Worm (Caenorhabditis elegans) whole organism, L4 larva: ENCODE results near the gene B0563.7.

ENCODE experiments used
- D1046.2 ChIP-seq: fragments of 200-800 bp; sonication (Bioruptor generic); IDR thresholded peaks from 2 replicates; pipeline ENCODE4 v1.3.6; 2022; ENCODE audit warnings: missing genetic modification characterization, missing compliant biosample characterization
- F37D6.2 ChIP-seq: sonication (generic microtip); optimal IDR thresholded peaks from 2 replicates; lab custom pipeline; 2016; ENCODE audit warnings: mild to moderate bottlenecking, missing genetic modification characterization, missing compliant biosample characterization
- F44E2.7 ChIP-seq: fragments of 200-800 bp; sonication (Bioruptor generic); IDR thresholded peaks from 2 replicates; pipeline ENCODE4 v2.1.2; 2022; ENCODE audit warnings: missing genetic modification characterization, missing compliant biosample characterization
- F49E8.2 ChIP-seq: sonication (generic microtip); optimal IDR thresholded peaks from 2 replicates; lab custom pipeline; 2016; ENCODE audit warnings: missing compliant biosample characterization, mild to moderate bottlenecking, missing genetic modification characterization, borderline replicate concordance
- aha-1 ChIP-seq: fragments of 150-350 bp; peaks from one replicate; lab custom pipeline; 2014; ENCODE audit warnings: missing biosample characterization, missing genetic modification characterization
- aly-2 ChIP-seq: sonication (generic microtip); optimal IDR thresholded peaks from 2 replicates; lab custom pipeline; 2018; ENCODE audit warnings: missing biosample characterization, missing genetic modification characterization
- arid-1 ChIP-seq: fragments of 200-800 bp; sonication (Bioruptor generic); conservative IDR thresholded peaks from 2 replicates; pipeline ENCODE4 v1.3.6; 2022; ENCODE audit warnings: missing genetic modification reagents, missing genetic modification characterization, missing compliant biosample characterization
- ceh-20 ChIP-seq: fragments of 200-800 bp; sonication (Bioruptor generic); IDR thresholded peaks from 2 replicates; pipeline ENCODE4 v1.3.6; 2022; ENCODE audit warnings: missing genetic modification reagents, missing genetic modification characterization, missing compliant biosample characterization
- ceh-32 ChIP-seq: sonication (generic microtip); optimal IDR thresholded peaks from 2 replicates; lab custom pipeline; 2016; ENCODE audit warnings: mild to moderate bottlenecking, missing genetic modification characterization, missing compliant biosample characterization; ENCODE audit not compliant: poor library complexity
- cey-2 ChIP-seq: sonication (generic microtip); optimal IDR thresholded peaks from 3 replicates; lab custom pipeline; 2017; ENCODE audit warnings: missing genetic modification characterization, mild to moderate bottlenecking, missing compliant biosample characterization, antibody characterized with exemption, borderline replicate concordance; ENCODE audit not compliant: insufficient read depth
- dmd-6 ChIP-seq: fragments of 200-800 bp; sonication (Bioruptor generic); IDR thresholded peaks from 2 replicates; pipeline ENCODE4 v1.3.6; 2022; ENCODE audit warnings: missing genetic modification reagents, missing genetic modification characterization, missing compliant biosample characterization
- dve-1 ChIP-seq: sonication (generic microtip); optimal IDR thresholded peaks from 2 replicates; lab custom pipeline; 2017; ENCODE audit warnings: antibody characterized with exemption, mild to moderate bottlenecking, missing genetic modification characterization, missing compliant biosample characterization; ENCODE audit not compliant: insufficient read depth
- egl-43 ChIP-seq: fragments of 200-800 bp; sonication (Bioruptor generic); IDR thresholded peaks from 2 replicates; pipeline ENCODE4 v1.3.6; 2022; ENCODE audit warnings: missing genetic modification reagents, missing genetic modification characterization, missing compliant biosample characterization
- gei-8 ChIP-seq: fragments of 200-800 bp; sonication (Bioruptor generic); optimal IDR thresholded peaks from 2 replicates; lab custom pipeline; 2018; ENCODE audit warnings: mild to moderate bottlenecking, missing genetic modification characterization, missing compliant biosample characterization
- hif-1 ChIP-seq, 2 experiments: sonication (generic microtip); optimal IDR thresholded peaks; 2 replicates each; lab custom pipeline; 2016 to 2017; ENCODE audit warnings: missing compliant biosample characterization in 2 of 2, missing genetic modification characterization in 2 of 2, missing genetic modification reagents in 2 of 2, missing genotype in 2 of 2, mild to moderate bottlenecking in 1 of 2
- hlh-11 ChIP-seq: fragments of 200-800 bp; sonication (Bioruptor generic); optimal IDR thresholded peaks from 2 replicates; lab custom pipeline; 2018; ENCODE audit warnings: mild to moderate bottlenecking, missing genetic modification characterization, missing compliant biosample characterization
- hlh-30 ChIP-seq: sonication (generic microtip); optimal IDR thresholded peaks from 2 replicates; lab custom pipeline; 2017; ENCODE audit warnings: antibody characterized with exemption, mild to moderate bottlenecking, missing genetic modification characterization, missing compliant biosample characterization; ENCODE audit not compliant: insufficient read depth
- lim-7 ChIP-seq: fragments of 200-800 bp; sonication (Bioruptor generic); IDR thresholded peaks from 2 replicates; pipeline ENCODE4 v1.3.6; 2022; ENCODE audit warnings: missing genetic modification characterization, missing compliant biosample characterization
- lin-1 ChIP-seq: fragments of 200-800 bp; sonication (Bioruptor generic); IDR thresholded peaks from 2 replicates; pipeline ENCODE4 v1.3.6; 2022; ENCODE audit warnings: missing genetic modification reagents, missing genetic modification characterization, missing compliant biosample characterization
- lsy-2 ChIP-seq, 2 experiments: fragments of 150-350 bp in 1 of 2; sonication (generic microtip) in 1 of 2; optimal IDR thresholded peaks; 2 replicates each; lab custom pipeline; 2014 to 2017; ENCODE audit warnings: missing biosample characterization in 2 of 2, missing genetic modification characterization in 2 of 2
- mdl-1 ChIP-seq, 2 experiments: fragments of 150-350 bp in 1 of 2; sonication (generic microtip) in 1 of 2; optimal IDR thresholded peaks; 2 replicates each; lab custom pipeline; 2014 to 2017; ENCODE audit warnings: missing biosample characterization in 2 of 2, missing genetic modification characterization in 2 of 2
- mxl-3 ChIP-seq: fragments of 200-800 bp; sonication (Bioruptor generic); optimal IDR thresholded peaks from 2 replicates; lab custom pipeline; 2018; ENCODE audit warnings: mild to moderate bottlenecking, missing genetic modification characterization, missing compliant biosample characterization
- nhr-10 ChIP-seq: fragments of 150-350 bp; optimal IDR thresholded peaks from 2 replicates; lab custom pipeline; 2014; ENCODE audit warnings: missing biosample characterization, missing genetic modification characterization
- nhr-111 ChIP-seq: fragments of 200-800 bp; sonication (Bioruptor generic); optimal IDR thresholded peaks from 2 replicates; lab custom pipeline; 2018; ENCODE audit warnings: mild to moderate bottlenecking, missing genetic modification characterization, missing compliant biosample characterization
- nhr-25 ChIP-seq: sonication (generic microtip); optimal IDR thresholded peaks from 2 replicates; lab custom pipeline; 2017; ENCODE audit warnings: missing genetic modification characterization, mild to moderate bottlenecking, missing compliant biosample characterization, antibody characterized with exemption, moderate library complexity, borderline replicate concordance; ENCODE audit not compliant: insufficient read depth
- nhr-28 ChIP-seq: fragments of 150-350 bp; optimal IDR thresholded peaks from 2 replicates; lab custom pipeline; 2014; ENCODE audit warnings: missing biosample characterization, missing genetic modification characterization
- nhr-42 ChIP-seq: fragments of 200-800 bp; sonication (Bioruptor generic); IDR thresholded peaks from 2 replicates; pipeline ENCODE4 v1.3.6; 2022; ENCODE audit warnings: missing genetic modification characterization, missing compliant biosample characterization
- nhr-48 ChIP-seq: sonication (generic microtip); optimal IDR thresholded peaks from 2 replicates; lab custom pipeline; 2016; ENCODE audit warnings: mild to moderate bottlenecking, missing genetic modification characterization, missing compliant biosample characterization
- nhr-6 ChIP-seq: fragments of 150-350 bp; optimal IDR thresholded peaks from 2 replicates; lab custom pipeline; 2014; ENCODE audit warnings: missing biosample characterization, missing genetic modification characterization
- nhr-76 ChIP-seq: fragments of 150-350 bp; optimal IDR thresholded peaks from 2 replicates; lab custom pipeline; 2014; ENCODE audit warnings: missing biosample characterization, missing genetic modification characterization
- rbr-2 ChIP-seq: sonication (generic microtip); optimal IDR thresholded peaks from 2 replicates; lab custom pipeline; 2016; ENCODE audit warnings: missing genotype, missing genetic modification characterization, missing compliant biosample characterization
- spr-3 ChIP-seq: fragments of 200-800 bp; sonication (Bioruptor generic); optimal IDR thresholded peaks from 2 replicates; lab custom pipeline; 2018; ENCODE audit warnings: mild to moderate bottlenecking, missing genetic modification characterization, missing compliant biosample characterization
- tra-1 ChIP-seq: fragments of 200-800 bp; sonication (Bioruptor generic); IDR thresholded peaks from 2 replicates; pipeline ENCODE4 v1.3.6; 2022; ENCODE audit warnings: missing genetic modification reagents, missing genetic modification characterization, missing compliant biosample characterization
- unc-39 ChIP-seq: sonication (generic microtip); optimal IDR thresholded peaks from 2 replicates; lab custom pipeline; 2017; ENCODE audit warnings: missing biosample characterization, missing genetic modification characterization
- unc-62 ChIP-seq, 3 experiments: fragments of 150-350 bp in 1 of 3; sonication (generic microtip); optimal IDR thresholded peaks in 2 of 3; peaks in 1 of 3; 1 replicate in 1 of 3; 2 replicates in 2 of 3; lab custom pipeline; 2014 to 2017; ENCODE audit warnings: missing biosample characterization in 3 of 3, missing genetic modification characterization in 3 of 3, missing genetic modification reagents in 3 of 3, missing genotype in 1 of 3
- zag-1 ChIP-seq: fragments of 150-350 bp; optimal IDR thresholded peaks from 2 replicates; lab custom pipeline; 2014; ENCODE audit warnings: missing biosample characterization, missing genetic modification characterization

Gene B0563.7

ce11 chrX:9150269-9150744 is 3.8 kb downstream of the B0563.7 start, which contains the start of gene tmbi-4 (continued):
- TF ChIP-seq spr-3, result no peak
- TF ChIP-seq lim-7 (GFP tag; lab: Robert Waterston, UW), result no peak

DNA sequence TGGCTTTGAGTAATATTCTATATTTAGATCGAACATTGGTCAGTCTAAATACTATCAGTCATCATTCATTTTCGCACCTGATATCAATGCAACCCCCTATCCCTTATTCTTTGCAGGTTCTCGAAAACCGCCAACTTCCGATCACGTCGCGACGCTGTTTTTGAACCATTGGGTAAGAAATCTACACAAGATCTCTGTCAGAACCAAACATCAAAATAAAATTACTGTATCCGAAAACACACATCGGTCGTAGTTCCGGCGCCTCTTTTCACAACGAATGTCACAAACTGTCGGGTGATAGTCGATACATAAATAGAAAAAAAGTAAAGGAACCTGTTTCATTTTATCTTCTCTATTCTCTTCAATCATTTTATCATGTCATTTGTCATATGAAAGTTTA is 7.2 kb downstream of the B0563.7 start:
- TF ChIP-seq unc-39 (no peak), zag-1 (no peak), dmd-6 (GFP tag; lab: Robert Waterston, UW) (peak; percentile 32; the same call in 1 of the 2 replicates), hlh-11 (tag; lab: Kevin White, UChicago) (peak; percentile 68), ceh-20 (GFP tag; lab: Robert Waterston, UW) (peak; percentile 42; the same call in 1 of the 2 replicates), unc-62 (GFP tag; optimal IDR thresholded peaks at IDR 0.05 in 1 of 2; lab: Kevin White, UChicago) (peak in 1 of 2 experiments; percentile 27), unc-62 (tag; optimal IDR thresholded peaks at IDR 0.05; lab: Kevin White, UChicago) (no peak), cey-2 (peak; percentile 57), hlh-30 (peak; percentile 32), nhr-28 (tag; lab: Kevin White, UChicago) (peak; percentile 70), nhr-10 (tag; lab: Kevin White, UChicago) (peak; percentile 8), aha-1 (peak; percentile 91), F37D6.2 (tag; lab: Kevin White, UChicago) (no peak), nhr-25 (tag; lab: Kevin White, UChicago) (no peak), dve-1 (peak; percentile 3), ceh-32 (tag; lab: Kevin White, UChicago) (no peak), nhr-76 (tag; lab: Kevin White, UChicago) (no peak), F49E8.2 (tag; lab: Kevin White, UChicago) (no peak), gei-8 (GFP tag; lab: Kevin White, UChicago) (no peak), arid-1 (no peak), nhr-111 (GFP tag; lab: Kevin White, UChicago) (no peak), D1046.2 (no peak), rbr-2 (tag; lab: Kevin White, UChicago) (no peak), nhr-48 (tag; lab: Kevin White, UChicago) (peak; percentile 31), mdl-1 (tag; optimal IDR thresholded peaks at IDR 0.05; lab: Kevin White, UChicago) (peak in 1 of 2 experiments; percentile 23), aly-2 (tag; lab: Kevin White, UChicago) (no peak), spr-3 (no peak), egl-43 (GFP tag; lab: Robert Waterston, UW) (no peak), nhr-42 (GFP tag; lab: Robert Waterston, UW) (no peak), F44E2.7 (GFP tag; lab: Robert Waterston, UW) (no peak), lsy-2 (tag; optimal IDR thresholded peaks at IDR 0.05; lab: Kevin White, UChicago) (peak in 1 of 2 experiments; percentile 39), mxl-3 (GFP tag; lab: Kevin White, UChicago) (peak; percentile 32), tra-1 (GFP tag; lab: Robert Waterston, UW) (peak; percentile 72), nhr-6 (no peak), lin-1 (GFP tag; lab: Robert Waterston, UW) (0 out of 2 replicates have a peak, but pooled peaks have one; percentile 31)

DNA sequence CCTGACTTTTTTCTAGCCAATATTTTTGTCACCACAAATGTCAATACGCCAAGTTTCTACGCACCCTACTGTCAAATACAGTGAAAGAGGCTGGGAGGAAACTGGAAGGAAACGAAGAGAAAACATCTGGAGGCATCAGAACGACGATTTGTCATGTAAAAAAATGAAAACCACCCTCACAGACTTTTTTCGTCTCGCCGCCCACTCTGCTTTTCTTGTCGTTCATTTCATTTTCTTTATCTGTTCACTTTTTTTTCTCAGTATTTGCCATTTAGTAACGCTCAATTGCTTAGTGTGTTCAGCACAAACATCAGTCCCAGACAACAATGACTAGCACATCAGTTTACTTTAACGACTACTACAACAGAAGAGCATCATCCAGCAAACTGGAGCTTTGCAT is 8.3 kb downstream of the B0563.7 start, which contains the start of gene B0563.5:
B0563.5 (plus strand) TSS at position 301 of the 400 bp plus-strand sequence.
- TF ChIP-seq hif-1 (tag; optimal IDR thresholded peaks at IDR 0.05; lab: Kevin White, UChicago) (no peak), aha-1 (peak; percentile 5)
- TF ChIP-seq, all 104 proteins: peak for 1
